Fruit fly (Drosophila melanogaster) whole organism, embryonic: Measurements from ENCODE around the gene Ir68b.

Source experiments
- Atf6 ChIP-seq: fragments of 200-800 bp; sonication (Bioruptor generic); IDR thresholded peaks from 2 replicates; pipeline ENCODE4 v1.3.6; 2022; ENCODE audit warnings: missing biosample characterization, missing genetic modification characterization
- C15 ChIP-seq: fragments of 200-800 bp; sonication (Bioruptor generic); IDR thresholded peaks from 3 replicates; pipeline ENCODE4 v1.3.6; 2022; ENCODE audit warnings: missing biosample characterization, missing genetic modification characterization
- CG10267 ChIP-seq: fragments of 200-800 bp; sonication (Bioruptor generic); optimal IDR thresholded peaks from 2 replicates; lab custom pipeline; 2018; ENCODE audit warnings: missing biosample characterization, mild to moderate bottlenecking, missing genetic modification characterization, moderate library complexity
- CG10462 ChIP-seq: fragments of 200-800 bp; sonication (Bioruptor generic); optimal IDR thresholded peaks from 2 replicates; lab custom pipeline; 2016; ENCODE audit warnings: missing biosample characterization, missing genetic modification characterization
- CG10543 ChIP-seq: fragments of 200-800 bp; sonication (Bioruptor generic); optimal IDR thresholded peaks from 3 replicates; lab custom pipeline; 2017; ENCODE audit warnings: missing biosample characterization, mild to moderate bottlenecking, missing genetic modification characterization, moderate library complexity
- CG11723 ChIP-seq: fragments of 200-800 bp; sonication (Bioruptor generic); optimal IDR thresholded peaks from 2 replicates; lab custom pipeline; 2017; ENCODE audit warnings: missing biosample characterization, mild to moderate bottlenecking, missing genetic modification characterization
- CG12744 ChIP-seq: fragments of 200-800 bp; sonication (Bioruptor generic); optimal IDR thresholded peaks from 2 replicates; lab custom pipeline; 2016; ENCODE audit warnings: missing biosample characterization, missing genetic modification characterization
- CG13123 ChIP-seq: fragments of 200-800 bp; sonication (Bioruptor generic); optimal IDR thresholded peaks from 2 replicates; lab custom pipeline; 2016; ENCODE audit warnings: missing biosample characterization, missing genetic modification characterization
- CG15269 ChIP-seq: fragments of 200-800 bp; sonication (Bioruptor generic); optimal IDR thresholded peaks from 2 replicates; lab custom pipeline; 2018; ENCODE audit warnings: missing biosample characterization, mild to moderate bottlenecking, missing genetic modification characterization, moderate library complexity
- CG17802 ChIP-seq: fragments of 200-800 bp; sonication (Bioruptor generic); optimal IDR thresholded peaks from 2 replicates; lab custom pipeline; 2018; ENCODE audit warnings: missing biosample characterization, mild to moderate bottlenecking, missing genetic modification characterization, moderate library complexity
- CG18011 ChIP-seq: fragments of 200-800 bp; sonication (Bioruptor generic); optimal IDR thresholded peaks from 2 replicates; lab custom pipeline; 2017; ENCODE audit warnings: missing biosample characterization, missing genetic modification characterization, mild to moderate bottlenecking, moderate library complexity, missing genotype
- CG3407 ChIP-seq: fragments of 200-800 bp; sonication (Bioruptor generic); optimal IDR thresholded peaks from 2 replicates; lab custom pipeline; 2018; ENCODE audit warnings: missing biosample characterization, mild to moderate bottlenecking, missing genetic modification characterization
- CG34224 ChIP-seq: fragments of 200-800 bp; sonication (Bioruptor generic); IDR thresholded peaks from 3 replicates; pipeline ENCODE4 v1.3.6; 2022; ENCODE audit warnings: missing biosample characterization, missing genetic modification characterization; ENCODE audit not compliant: partially characterized antibody
- CG4404 ChIP-seq: fragments of 200-800 bp; sonication (Bioruptor generic); IDR thresholded peaks from 2 replicates; pipeline ENCODE4 v1.3.6; 2022; ENCODE audit warnings: missing biosample characterization, missing genetic modification characterization
- CG6689 ChIP-seq: fragments of 200-800 bp; sonication (Bioruptor generic); IDR thresholded peaks from 2 replicates; pipeline ENCODE4 v1.3.6; 2022; ENCODE audit warnings: missing biosample characterization, missing genetic modification characterization
- CG8089 ChIP-seq: fragments of 200-800 bp; sonication (Bioruptor generic); optimal IDR thresholded peaks from 3 replicates; lab custom pipeline; 2016; ENCODE audit warnings: missing biosample characterization, missing genetic modification characterization
- CG9727 ChIP-seq: fragments of 200-800 bp; sonication (Bioruptor generic); optimal IDR thresholded peaks from 3 replicates; lab custom pipeline; 2017; ENCODE audit warnings: missing biosample characterization, mild to moderate bottlenecking, missing genetic modification characterization
- CHES-1-like ChIP-seq: fragments of 200-800 bp; sonication (Bioruptor generic); optimal IDR thresholded peaks from 2 replicates; lab custom pipeline; 2016; ENCODE audit warnings: missing biosample characterization, missing genetic modification characterization
- Dfd ChIP-seq, 2 experiments: fragments of >200 bp; optimal IDR thresholded peaks; 2 replicates each; lab custom pipeline; 2017; ENCODE audit warnings: missing biosample characterization in 2 of 2, missing genetic modification characterization in 2 of 2
- Drgx ChIP-seq: fragments of 200-800 bp; sonication (Bioruptor generic); IDR thresholded peaks from 2 replicates; pipeline ENCODE4 v1.3.6; 2022; ENCODE audit warnings: missing biosample characterization, missing genetic modification characterization
- Fer1 ChIP-seq: fragments of 200-800 bp; sonication (Bioruptor generic); optimal IDR thresholded peaks from 2 replicates; lab custom pipeline; 2017; ENCODE audit warnings: missing biosample characterization, mild to moderate bottlenecking, missing genetic modification characterization
- Fer3 ChIP-seq: fragments of 200-800 bp; sonication (Bioruptor generic); optimal IDR thresholded peaks from 2 replicates; lab custom pipeline; 2018; ENCODE audit warnings: missing biosample characterization, mild to moderate bottlenecking, missing genetic modification characterization, moderate library complexity
- HLH4C ChIP-seq: fragments of 200-800 bp; sonication (Bioruptor generic); IDR thresholded peaks from 3 replicates; pipeline ENCODE4 v1.3.6; 2022; ENCODE audit warnings: missing biosample characterization, missing genetic modification characterization; ENCODE audit not compliant: partially characterized antibody
- Hr39 ChIP-seq: fragments of >200 bp; optimal IDR thresholded peaks from 2 replicates; lab custom pipeline; 2017
- Kr ChIP-seq: fragments of 200-800 bp; sonication (Bioruptor generic); optimal IDR thresholded peaks from 2 replicates; lab custom pipeline; 2017; ENCODE audit warnings: missing biosample characterization, mild to moderate bottlenecking, missing genetic modification characterization
- Max ChIP-seq: fragments of 200-800 bp; sonication (Bioruptor generic); optimal IDR thresholded peaks from 2 replicates; lab custom pipeline; 2016; ENCODE audit warnings: missing biosample characterization, mild to moderate bottlenecking, missing genetic modification characterization
- Meics ChIP-seq: fragments of 200-800 bp; sonication (Bioruptor generic); optimal IDR thresholded peaks from 2 replicates; lab custom pipeline; 2017; ENCODE audit warnings: missing biosample characterization, mild to moderate bottlenecking, missing genetic modification characterization
- Mrtf ChIP-seq: fragments of 200-800 bp; sonication (Bioruptor generic); IDR thresholded peaks from 3 replicates; pipeline ENCODE4 v1.3.6; 2022; ENCODE audit warnings: missing biosample characterization, missing genetic modification characterization
- al ChIP-seq: fragments of 200-800 bp; sonication (Bioruptor generic); IDR thresholded peaks from 2 replicates; pipeline ENCODE4 v1.3.6; 2022; ENCODE audit warnings: missing biosample characterization, missing genetic modification characterization
- chif ChIP-seq, 2 experiments: fragments of 200-800 bp; sonication (Bioruptor generic); optimal IDR thresholded peaks; 3 replicates each; lab custom pipeline; 2016; ENCODE audit warnings: missing biosample characterization in 2 of 2, missing genetic modification characterization in 2 of 2
- ci ChIP-seq: fragments of 200-800 bp; sonication (Bioruptor generic); IDR thresholded peaks from 3 replicates; pipeline ENCODE4 v1.3.6; 2022; ENCODE audit warnings: missing biosample characterization, missing genetic modification characterization
- dimm ChIP-seq: fragments of 200-800 bp; sonication (Bioruptor generic); IDR thresholded peaks from 2 replicates; pipeline ENCODE4 v1.3.6; 2022; ENCODE audit warnings: missing biosample characterization, missing genetic modification characterization
- ems ChIP-seq: fragments of 200-800 bp; sonication (Bioruptor generic); optimal IDR thresholded peaks from 3 replicates; lab custom pipeline; 2016; ENCODE audit warnings: missing biosample characterization, missing genetic modification characterization
- en ChIP-seq: fragments of 200-800 bp; sonication (Bioruptor generic); optimal IDR thresholded peaks from 2 replicates; lab custom pipeline; 2016; ENCODE audit warnings: missing biosample characterization, missing genetic modification characterization
- fd3F ChIP-seq: fragments of 200-800 bp; sonication (Bioruptor generic); optimal IDR thresholded peaks from 2 replicates; lab custom pipeline; 2018; ENCODE audit warnings: missing biosample characterization, mild to moderate bottlenecking, missing genetic modification characterization, moderate library complexity
- fd64A ChIP-seq: fragments of 200-800 bp; sonication (Bioruptor generic); optimal IDR thresholded peaks from 3 replicates; lab custom pipeline; 2018; ENCODE audit warnings: missing biosample characterization, mild to moderate bottlenecking, missing genetic modification characterization
- fd96Cb ChIP-seq: fragments of 200-800 bp; sonication (Bioruptor generic); optimal IDR thresholded peaks from 2 replicates; lab custom pipeline; 2018; ENCODE audit warnings: missing biosample characterization, mild to moderate bottlenecking, missing genetic modification characterization, moderate library complexity
- grau ChIP-seq: fragments of 200-800 bp; optimal IDR thresholded peaks from 3 replicates; lab custom pipeline; 2019; ENCODE audit warnings: missing biosample characterization, mild to moderate bottlenecking, missing genetic modification characterization, moderate library complexity
- ind ChIP-seq: fragments of 200-800 bp; sonication (Bioruptor generic); optimal IDR thresholded peaks from 3 replicates; lab custom pipeline; 2016; ENCODE audit warnings: missing biosample characterization, missing genetic modification characterization
- lbe ChIP-seq: fragments of 200-800 bp; sonication (Bioruptor generic); optimal IDR thresholded peaks from 2 replicates; lab custom pipeline; 2016; ENCODE audit warnings: missing biosample characterization, mild to moderate bottlenecking, missing genetic modification characterization
- lov ChIP-seq, 2 experiments: fragments of 200-800 bp in 1 of 2; fragments of >200 bp in 1 of 2; sonication (Bioruptor generic) in 1 of 2; IDR thresholded peaks in 1 of 2; optimal IDR thresholded peaks in 1 of 2; 2 replicates in 1 of 2; 3 replicates in 1 of 2; pipeline versions ENCODE4 v1.3.6 to Lab custom; 2017 to 2022; ENCODE audit warnings: missing biosample characterization in 1 of 2, missing genetic modification characterization in 1 of 2
- luna ChIP-seq: fragments of 200-800 bp; sonication (Bioruptor generic); optimal IDR thresholded peaks from 2 replicates; lab custom pipeline; 2016; ENCODE audit warnings: missing biosample characterization, missing genetic modification characterization
- peb ChIP-seq: fragments of 200-800 bp; sonication (Bioruptor generic); IDR thresholded peaks from 2 replicates; pipeline ENCODE4 v1.3.6; 2022; ENCODE audit warnings: missing biosample characterization, missing genetic modification characterization
- prd ChIP-seq, 3 experiments: fragments of >200 bp in 2 of 3; fragments of 200-800 bp in 1 of 3; sonication (Bioruptor generic) in 1 of 3; optimal IDR thresholded peaks in 2 of 3; IDR thresholded peaks in 1 of 3; 2 replicates in 2 of 3; 3 replicates in 1 of 3; pipeline versions ENCODE4 v1.3.6 to Lab custom; 2017 to 2022; ENCODE audit warnings: missing biosample characterization in 1 of 3, missing genetic modification characterization in 1 of 3
- ro ChIP-seq: fragments of 200-800 bp; sonication (Bioruptor generic); IDR thresholded peaks from 2 replicates; pipeline ENCODE4 v1.3.6; 2022; ENCODE audit warnings: missing biosample characterization, missing genetic modification characterization
- row ChIP-seq: fragments of 200-800 bp; sonication (Bioruptor generic); IDR thresholded peaks from 3 replicates; pipeline ENCODE4 v1.3.6; 2022; ENCODE audit warnings: missing biosample characterization, missing genetic modification characterization
- sd ChIP-seq: fragments of 200-800 bp; sonication (Bioruptor generic); optimal IDR thresholded peaks from 3 replicates; lab custom pipeline; 2018; ENCODE audit warnings: missing biosample characterization, mild to moderate bottlenecking, missing genetic modification characterization, moderate library complexity
- seq ChIP-seq: fragments of 200-800 bp; sonication (Bioruptor generic); IDR thresholded peaks from 2 replicates; pipeline ENCODE4 v1.3.6; 2022; ENCODE audit warnings: missing biosample characterization, missing genetic modification characterization
- twi ChIP-seq: fragments of 200-800 bp; optimal IDR thresholded peaks from 2 replicates; lab custom pipeline; 2019; ENCODE audit warnings: missing biosample characterization, mild to moderate bottlenecking, missing genetic modification characterization, moderate library complexity

Ir68b gene

dm6 chr3L:12077348-12077747, 49.8 kb downstream of the Ir68b start (continued):
- TF ChIP-seq chif (GFP tag; optimal IDR thresholded peaks at IDR 0.05; lab: Kevin White, UChicago) (peak in 1 of 2 experiments; percentile 64), ind (peak; percentile 31), en (GFP tag; lab: Kevin White, UChicago) (no peak), lbe (GFP tag; lab: Kevin White, UChicago) (peak; percentile 39), CG18011 (GFP tag; lab: Kevin White, UChicago) (no peak), CG17802 (peak; percentile 22), Max (GFP tag; lab: Kevin White, UChicago) (peak; percentile 59), CG15269 (tag; lab: Kevin White, UChicago) (peak; percentile 43), fd64A (no peak), Fer3 (tag; lab: Kevin White, UChicago) (peak; percentile 27), CG10267 (peak; percentile 75), CG6689 (GFP tag; lab: Robert Waterston, UW) (peak; percentile 67), C15 (GFP tag; lab: Robert Waterston, UW) (no peak; the same call in 2 of the 3 replicates), Meics (GFP tag; lab: Kevin White, UChicago) (peak; percentile 22), CG12744 (GFP tag; lab: Kevin White, UChicago) (peak; percentile 50), CG34224 (GFP tag; lab: Robert Waterston, UW) (no peak), Dfd (GFP tag; optimal IDR thresholded peaks at IDR 0.05; lab: Kevin White, UChicago) (no peak), CG11723 (GFP tag; lab: Kevin White, UChicago) (peak; percentile 33), CG8089 (GFP tag; lab: Kevin White, UChicago) (peak; percentile 10), luna (GFP tag; lab: Kevin White, UChicago) (no peak), dimm (no peak), twi (tag; lab: Kevin White, UChicago) (no peak), fd96Cb (tag; lab: Kevin White, UChicago) (peak; percentile 64), CG10543 (no peak), lov (optimal IDR thresholded peaks at IDR 0.05; lab: Kevin White, UChicago) (no peak), lov (GFP tag; IDR thresholded peaks at IDR 0.05; lab: Robert Waterston, UW) (no peak), fd3F (GFP tag; lab: Kevin White, UChicago) (peak; percentile 10), al (GFP tag; lab: Robert Waterston, UW) (no peak), ems (peak; percentile 51), CG3407 (GFP tag; lab: Kevin White, UChicago) (peak; percentile 48), ro (peak; percentile 11; the same call in 1 of the 2 replicates), ci (GFP tag; lab: Robert Waterston, UW) (peak; percentile 88), Hr39 (no peak), CG9727 (GFP tag; lab: Kevin White, UChicago) (peak; percentile 90), CHES-1-like (GFP tag; lab: Kevin White, UChicago) (peak; percentile 20), CG10462 (GFP tag; lab: Kevin White, UChicago) (peak; percentile 33), Mrtf (no peak), CG13123 (GFP tag; lab: Kevin White, UChicago) (peak; percentile 22), HLH4C (GFP tag; lab: Robert Waterston, UW) (no peak), Kr (GFP tag; lab: Kevin White, UChicago) (peak; percentile 12), Fer1 (GFP tag; lab: Kevin White, UChicago) (no peak)

DNA sequence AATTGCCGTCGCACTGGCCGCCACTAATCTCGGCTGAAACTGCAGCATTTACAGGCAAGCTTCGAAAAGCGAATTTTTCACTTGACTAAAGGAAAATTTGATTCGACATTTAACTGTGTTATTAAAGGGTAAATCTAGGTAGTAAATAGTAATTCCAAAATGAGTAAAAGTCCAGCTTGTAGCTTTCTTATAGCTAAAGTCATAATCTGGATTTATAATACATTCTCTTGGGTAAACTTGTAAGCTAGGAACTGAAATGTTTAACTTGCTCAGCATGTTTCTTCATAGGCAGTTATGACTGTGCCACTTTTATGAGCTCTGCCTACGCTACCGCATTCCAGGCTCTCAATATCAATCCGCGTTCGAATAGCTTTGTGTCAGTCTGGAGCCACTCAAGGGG, 50.9 kb downstream of the Ir68b start:
- TF ChIP-seq chif (GFP tag; optimal IDR thresholded peaks at IDR 0.05; lab: Kevin White, UChicago) (no peak), row (GFP tag; lab: Robert Waterston, UW) (0 out of 3 replicates have a peak, but pooled peaks have one; percentile 15), prd (optimal IDR thresholded peaks at IDR 0.05; lab: Kevin White, UChicago) (no peak), prd (GFP tag; IDR thresholded peaks at IDR 0.05; lab: Robert Waterston, UW) (0 out of 3 replicates have a peak, but pooled peaks have one; percentile 18), peb (no peak), Atf6 (GFP tag; lab: Robert Waterston, UW) (0 out of 2 replicates have a peak, but pooled peaks have one; percentile 26), lbe (GFP tag; lab: Kevin White, UChicago) (no peak), Drgx (GFP tag; lab: Robert Waterston, UW) (peak; percentile 54), sd (tag; lab: Kevin White, UChicago) (peak; percentile 39), grau (peak; percentile 65), seq (GFP tag; lab: Robert Waterston, UW) (no peak), CG4404 (GFP tag; lab: Robert Waterston, UW) (no peak)
- TF ChIP-seq, all 482 proteins: peak for 6
